Worm (Caenorhabditis elegans): ENCODE measurements around the gene emg-1.

The emg-1 gene

DNA sequence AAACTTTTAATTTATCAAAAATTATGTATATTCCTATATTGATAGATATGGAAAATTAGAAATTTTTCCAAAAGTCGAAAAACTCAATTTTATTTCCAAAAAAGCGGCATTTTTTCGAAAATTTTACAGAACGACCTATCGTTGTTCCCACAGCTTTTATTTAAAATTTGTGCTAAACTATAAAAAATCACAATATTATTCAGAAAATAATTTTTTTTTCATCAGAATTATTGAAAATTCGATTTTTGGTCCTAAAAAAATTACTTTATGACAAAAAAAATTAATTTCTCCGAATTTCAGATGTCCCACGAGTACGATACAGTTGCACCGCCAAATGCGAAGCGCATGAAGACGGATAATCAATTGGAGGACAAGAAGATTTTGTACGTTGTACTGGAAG lies at the start of gene emg-1:
Gene emg-1 (plus strand): TSS at position 301 of the 400 bp plus-strand sequence.
- TF ChIP-seq hlh-12 (tag; optimal IDR thresholded peaks at IDR 0.05) = no peak
- TF ChIP-seq nfyb-1 (GFP tag; IDR thresholded peaks at IDR 0.05) = no peak
- no peak for TF ChIP-seq sea-2 (GFP tag; IDR thresholded peaks at IDR 0.05)
- no peak for TF ChIP-seq mxl-1 (tag; optimal IDR thresholded peaks at IDR 0.05)
- TF ChIP-seq lin-40 (tag; optimal IDR thresholded peaks at IDR 0.05) = no peak
- TF ChIP-seq akir-1 (GFP tag; optimal IDR thresholded peaks at IDR 0.05) = no peak
- no peak for TF ChIP-seq zim-3 (tag; optimal IDR thresholded peaks at IDR 0.05)
- TF ChIP-seq hsf-1 (GFP tag; IDR thresholded peaks at IDR 0.05) = no peak
- no peak for TF ChIP-seq cebp-2 (GFP tag; IDR thresholded peaks at IDR 0.05)
- TF ChIP-seq B0019.2 (GFP tag; conservative IDR thresholded peaks at IDR 0.05) = no peak
- TF ChIP-seq ceh-79 (tag; optimal IDR thresholded peaks at IDR 0.05) = no peak
- TF ChIP-seq snpc-4 (GFP tag; optimal IDR thresholded peaks at IDR 0.05) = no peak
- TF ChIP-seq snpc-4 (tag; optimal IDR thresholded peaks at IDR 0.05) = no peak
- TF ChIP-seq lin-26 (GFP tag; IDR thresholded peaks at IDR 0.05) = no peak
- no peak for TF ChIP-seq ztf-28 (GFP tag; IDR thresholded peaks at IDR 0.05)

DNA sequence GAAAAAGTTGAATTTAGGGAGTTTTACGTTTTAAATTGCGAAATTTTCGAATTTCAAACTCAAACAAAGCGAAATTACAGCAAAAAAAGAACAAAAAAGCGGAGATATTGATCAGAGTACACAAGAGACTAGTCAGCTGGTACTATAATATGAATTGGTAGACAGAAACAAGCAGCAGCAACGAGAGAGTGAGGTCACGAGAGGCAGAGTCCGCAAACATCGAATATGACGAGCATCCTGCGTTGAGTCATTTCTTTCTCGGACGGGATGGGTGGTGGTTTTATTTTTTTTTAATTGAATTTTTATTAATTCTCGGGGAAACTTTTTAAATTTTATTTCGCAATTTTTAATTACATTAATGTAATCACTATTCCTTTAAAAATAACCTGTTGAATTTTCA lies 49.6 kb upstream of the emg-1 start:
- TF ChIP-seq egl-18 (GFP tag; IDR thresholded peaks at IDR 0.05) = no peak
- no peak for TF ChIP-seq F57C9.4 (tag; optimal IDR thresholded peaks at IDR 0.05)
- TF ChIP-seq C06A6.2 (GFP tag; conservative IDR thresholded peaks at IDR 0.05) = no peak
- no peak for TF ChIP-seq snpc-4 (GFP tag; optimal IDR thresholded peaks at IDR 0.05)
- TF ChIP-seq snpc-4 (tag; optimal IDR thresholded peaks at IDR 0.05) = peak in 1 of 4 experiments; percentile 2
- TF ChIP-seq bed-1 (GFP tag; IDR thresholded peaks at IDR 0.05) = no peak
- no peak for TF ChIP-seq B0019.2 (GFP tag; conservative IDR thresholded peaks at IDR 0.05)
- no peak for TF ChIP-seq die-1 (tag; optimal IDR thresholded peaks at IDR 0.05)
- no peak for TF ChIP-seq F55B11.4 (tag; optimal IDR thresholded peaks at IDR 0.05; ENCODE audit: borderline replicate concordance, insufficient read depth)
- peak; percentile 7; the same call in 1 of the 2 replicates for TF ChIP-seq rcor-1 (GFP tag; IDR thresholded peaks at IDR 0.05)
- no peak for TF ChIP-seq zim-3 (tag; optimal IDR thresholded peaks at IDR 0.05)
- no peak for TF ChIP-seq ceh-58 (GFP tag; IDR thresholded peaks at IDR 0.05)
- no peak for TF ChIP-seq hlh-12 (tag; optimal IDR thresholded peaks at IDR 0.05)
- TF ChIP-seq attf-5 (GFP tag; optimal IDR thresholded peaks at IDR 0.05) = peak; percentile 89
- peak; percentile 70 for TF ChIP-seq mcd-1 (GFP tag; IDR thresholded peaks at IDR 0.05)
- TF ChIP-seq ama-1 (optimal IDR thresholded peaks at IDR 0.05) = no peak
- TF ChIP-seq ama-1 (GFP tag; optimal IDR thresholded peaks at IDR 0.05) = no peak
- TF ChIP-seq lin-40 (tag; optimal IDR thresholded peaks at IDR 0.05) = peak; percentile 56
- no peak for TF ChIP-seq B0035.1 (tag; optimal IDR thresholded peaks at IDR 0.05)
- TF ChIP-seq F49E8.2 (tag; optimal IDR thresholded peaks at IDR 0.05; ENCODE audit: insufficient read depth) = no peak
- TF ChIP-seq K11D2.4 (GFP tag; IDR thresholded peaks at IDR 0.05) = no peak
- TF ChIP-seq lin-26 (GFP tag; IDR thresholded peaks at IDR 0.05) = no peak
- no peak for TF ChIP-seq athp-1 (tag; optimal IDR thresholded peaks at IDR 0.05)
- TF ChIP-seq ztf-22 (GFP tag; optimal IDR thresholded peaks at IDR 0.05) = no peak
- TF ChIP-seq snpc-1.3 (tag; optimal IDR thresholded peaks at IDR 0.05; ENCODE audit: insufficient read depth) = no peak
- no peak for TF ChIP-seq hrde-1 (tag; optimal IDR thresholded peaks at IDR 0.05; ENCODE audit: borderline replicate concordance)
- TF ChIP-seq ceh-91 (GFP tag; IDR thresholded peaks at IDR 0.05) = no peak
- no peak for TF ChIP-seq ztf-28 (GFP tag; IDR thresholded peaks at IDR 0.05)
- TF ChIP-seq lsl-1 (GFP tag; optimal IDR thresholded peaks at IDR 0.05) = no peak
- no peak for TF ChIP-seq sptf-2 (GFP tag; optimal IDR thresholded peaks at IDR 0.05)
- TF ChIP-seq nfya-2 (GFP tag; IDR thresholded peaks at IDR 0.05) = no peak
- TF ChIP-seq pbrm-1 (GFP tag; IDR thresholded peaks at IDR 0.05) = 0 out of 2 replicates have a peak, but pooled peaks have one; percentile 26
- TF ChIP-seq egl-44 (GFP tag; IDR thresholded peaks at IDR 0.05) = peak; percentile 32; the same call in 1 of the 2 replicates
- TF ChIP-seq snpc-1.1 (tag; optimal IDR thresholded peaks at IDR 0.05; ENCODE audit: insufficient read depth) = no peak
- no peak for TF ChIP-seq lir-1 (GFP tag; conservative IDR thresholded peaks at IDR 0.05)
- TF ChIP-seq ztf-26 (tag; optimal IDR thresholded peaks at IDR 0.05) = no peak
- TF ChIP-seq C17E4.6 (GFP tag; IDR thresholded peaks at IDR 0.05) = no peak
- no peak for TF ChIP-seq aptf-3 (GFP tag; IDR thresholded peaks at IDR 0.05)
- no peak for TF ChIP-seq ccch-3 (GFP tag; optimal IDR thresholded peaks at IDR 0.05)
- no peak for TF ChIP-seq ztf-25 (GFP tag; IDR thresholded peaks at IDR 0.05)

Data from whole organism, young adult.